Worm (Caenorhabditis elegans) whole organism, dauer: ENCODE measurements around the gene got-2.2.

Experiments used
- unc-62 ChIP-seq: sonication (generic microtip); optimal IDR thresholded peaks from 2 replicates; lab custom pipeline; 2017; ENCODE audit warnings: missing biosample characterization, missing genetic modification reagents, missing genetic modification characterization

Gene got-2.2

ce11 chrX:6232998-6233626 is 7.7 kb upstream of the got-2.2 start, which contains the start of gene C14F11.4:
Gene C14F11.4 (minus strand): TSS chrX:6233048.
- TF ChIP-seq unc-62, result no peak

ce11 chrX:6235443-6235842 is 5.3 kb upstream of the got-2.2 start, which contains the start of gene hsp-43:
Gene hsp-43 (minus strand): TSS chrX:6235543.
- TF ChIP-seq unc-62, result no peak

ce11 chrX:6238973-6239372 is 1.8 kb upstream of the got-2.2 start, which contains the start of gene rml-3:
Gene rml-3 (minus strand): TSS chrX:6239065.
- no peak for TF ChIP-seq unc-62

- no peak for TF ChIP-seq unc-62
Observed at ce11 chrX:6239927-6240639, 700 bp upstream of the got-2.2 start.

ce11 chrX:6245499-6245898 is 4.7 kb downstream of the got-2.2 start:
- TF ChIP-seq unc-62, result no peak

- TF ChIP-seq unc-62, result no peak
Observed at ce11 chrX:6247013-6247412, 6.2 kb downstream of the got-2.2 start.

- no peak for TF ChIP-seq unc-62
Observed at ce11 chrX:6247869-6248268, 7.1 kb downstream of the got-2.2 start.

ce11 chrX:6248778-6249658 is 8.2 kb downstream of the got-2.2 start:
- TF ChIP-seq unc-62, result no peak

ce11 chrX:6250272-6250752 is 9.5 kb downstream of the got-2.2 start:
- no peak for TF ChIP-seq unc-62

ce11 chrX:6250866-6251265 is 10.1 kb downstream of the got-2.2 start:
- no peak for TF ChIP-seq unc-62

ce11 chrX:6251321-6251720 is 10.5 kb downstream of the got-2.2 start:
- TF ChIP-seq unc-62, result no peak

ce11 chrX:6251947-6252617 is 11.3 kb downstream of the got-2.2 start:
- TF ChIP-seq unc-62, result no peak

ce11 chrX:6252752-6253151 is 12.0 kb downstream of the got-2.2 start:
- no peak for TF ChIP-seq unc-62

- TF ChIP-seq unc-62, result no peak
Observed at ce11 chrX:6253160-6253559, 12.4 kb downstream of the got-2.2 start.

ce11 chrX:6253566-6253898 is 12.7 kb downstream of the got-2.2 start:
- no peak for TF ChIP-seq unc-62

ce11 chrX:6253899-6254670 is 13.3 kb downstream of the got-2.2 start:
- no peak for TF ChIP-seq unc-62
